Fruit fly (Drosophila melanogaster): ENCODE results near the gene Fkbp59.

Gene Fkbp59

DNA sequence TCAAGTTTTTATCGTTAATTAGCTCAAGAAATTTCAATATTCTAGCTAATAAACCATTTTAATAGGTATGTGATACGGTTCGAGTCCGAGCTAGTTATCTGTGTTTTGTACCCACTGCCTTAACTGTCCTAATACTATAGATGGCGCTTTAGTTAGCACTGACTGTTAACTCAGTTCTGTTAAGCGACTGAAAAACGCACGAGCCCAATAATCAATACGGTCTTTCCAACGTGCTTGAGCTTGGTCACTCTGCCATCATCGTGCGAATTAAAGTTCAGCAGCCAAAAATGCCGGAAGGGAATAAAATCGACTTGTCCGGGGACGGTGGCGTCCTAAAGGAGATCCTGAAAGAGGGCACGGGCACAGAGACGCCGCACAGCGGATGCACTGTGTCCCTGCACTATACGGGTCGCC lies at the start of gene Fkbp59:
Gene Fkbp59 (plus strand): TSS at position 150 of the 414 bp plus-strand sequence.
- no peak for TF ChIP-seq gl (tag; optimal IDR thresholded peaks at IDR 0.05)
- TF ChIP-seq CG8159 (tag; optimal IDR thresholded peaks at IDR 0.05): no peak
- TF ChIP-seq CG4496 (GFP tag; IDR thresholded peaks at IDR 0.05): peak; percentile 41; the same call in 1 of the 3 replicates

dm6 chr2L:9850788-9851187 lies 37.0 kb upstream of the Fkbp59 start:
- TF ChIP-seq CG13204 (GFP tag; optimal IDR thresholded peaks at IDR 0.05) (no peak), CG15710 (tag; optimal IDR thresholded peaks at IDR 0.05) (no peak), D1 (tag; optimal IDR thresholded peaks at IDR 0.05) (no peak), CG32121 (GFP tag; IDR thresholded peaks at IDR 0.05) (no peak), CG8159 (tag; optimal IDR thresholded peaks at IDR 0.05) (no peak), CG12605 (GFP tag; IDR thresholded peaks at IDR 0.05) (no peak), Pif1A (GFP tag; optimal IDR thresholded peaks at IDR 0.05) (no peak), CG8301 (tag; optimal IDR thresholded peaks at IDR 0.05) (no peak), EcR (GFP tag; optimal IDR thresholded peaks at IDR 0.05) (no peak), Pif1B (GFP tag; optimal IDR thresholded peaks at IDR 0.05) (no peak), Snoo (tag; optimal IDR thresholded peaks at IDR 0.05) (no peak), CG17806 (tag; optimal IDR thresholded peaks at IDR 0.05) (no peak), CG4496 (GFP tag; IDR thresholded peaks at IDR 0.05) (no peak), Ets98B (GFP tag; IDR thresholded peaks at IDR 0.05) (no peak), gl (tag; optimal IDR thresholded peaks at IDR 0.05) (no peak), fd96Ca (GFP tag; IDR thresholded peaks at IDR 0.05) (no peak), CG10348 (GFP tag; IDR thresholded peaks at IDR 0.05) (no peak), rn (GFP tag; IDR thresholded peaks at IDR 0.05) (no peak), CG9948 (tag; optimal IDR thresholded peaks at IDR 0.05) (no peak)

DNA sequence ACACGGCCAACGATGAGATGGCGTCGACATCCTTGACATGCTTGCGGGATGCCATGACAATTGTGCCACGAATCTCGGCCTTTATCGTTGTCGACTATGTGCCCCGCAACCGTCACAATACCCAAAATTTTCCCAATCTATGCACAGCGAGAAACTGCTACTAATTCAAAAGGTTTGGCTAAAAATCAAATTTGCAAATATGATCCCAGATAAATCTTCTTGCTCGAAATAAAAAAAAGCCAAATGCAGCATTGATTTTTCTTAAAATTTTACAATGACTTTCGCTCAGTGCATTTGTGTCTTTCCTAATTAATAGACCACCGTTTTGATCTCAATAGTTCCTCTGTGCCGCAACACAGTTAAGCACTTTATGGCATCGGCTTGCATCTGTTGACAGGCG lies 24.8 kb upstream of the Fkbp59 start:
- TF ChIP-seq CG8159 (tag; optimal IDR thresholded peaks at IDR 0.05) (peak; percentile 7), CG4496 (GFP tag; IDR thresholded peaks at IDR 0.05) (peak; percentile 28; the same call in 1 of the 3 replicates), CG32121 (GFP tag; IDR thresholded peaks at IDR 0.05) (no peak)

- TF ChIP-seq CG32121 (GFP tag; IDR thresholded peaks at IDR 0.05) (no peak), CG8159 (tag; optimal IDR thresholded peaks at IDR 0.05) (no peak), CG17806 (tag; optimal IDR thresholded peaks at IDR 0.05) (no peak), CG4496 (GFP tag; IDR thresholded peaks at IDR 0.05) (no peak), CG10348 (GFP tag; IDR thresholded peaks at IDR 0.05) (no peak), Snoo (tag; optimal IDR thresholded peaks at IDR 0.05) (no peak), CG8301 (tag; optimal IDR thresholded peaks at IDR 0.05) (no peak), fd96Ca (GFP tag; IDR thresholded peaks at IDR 0.05) (no peak), CG14655 (GFP tag; optimal IDR thresholded peaks at IDR 0.05) (no peak), rn (GFP tag; IDR thresholded peaks at IDR 0.05) (no peak), Pif1A (GFP tag; optimal IDR thresholded peaks at IDR 0.05) (no peak), gl (tag; optimal IDR thresholded peaks at IDR 0.05) (no peak), CG34367 (tag; optimal IDR thresholded peaks at IDR 0.05) (no peak), CG13204 (GFP tag; optimal IDR thresholded peaks at IDR 0.05) (no peak), Pif1B (GFP tag; optimal IDR thresholded peaks at IDR 0.05) (no peak), EcR (GFP tag; optimal IDR thresholded peaks at IDR 0.05) (no peak), CG9948 (tag; optimal IDR thresholded peaks at IDR 0.05) (no peak)
These were observed 24.3 kb upstream of the Fkbp59 start for dm6 chr2L:9863479-9863878.

DNA sequence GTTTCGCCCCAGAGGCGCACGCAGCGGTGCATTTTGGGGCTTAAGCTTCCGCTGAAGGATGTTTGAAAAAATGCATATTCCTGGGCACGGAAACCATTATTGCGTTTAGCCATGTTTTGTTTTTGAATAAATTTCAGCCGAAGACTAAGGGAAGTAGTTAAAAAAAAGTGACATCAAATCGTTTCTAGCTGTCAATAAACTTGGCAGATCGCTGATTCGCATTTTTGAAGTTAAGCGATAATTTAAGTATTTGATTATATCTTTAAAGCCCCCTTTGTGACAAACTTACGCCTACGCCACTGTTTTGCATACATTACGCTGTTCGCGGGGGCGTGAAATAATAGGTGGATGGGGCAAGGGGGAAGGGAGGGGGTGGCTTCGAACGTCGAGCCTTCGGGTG lies 23.5 kb upstream of the Fkbp59 start:
- TF ChIP-seq CG17806 (tag; optimal IDR thresholded peaks at IDR 0.05): no peak
- no peak for TF ChIP-seq D1 (tag; optimal IDR thresholded peaks at IDR 0.05)
- no peak for TF ChIP-seq Ets98B (GFP tag; IDR thresholded peaks at IDR 0.05)
- TF ChIP-seq CG10348 (GFP tag; IDR thresholded peaks at IDR 0.05): no peak
- no peak for TF ChIP-seq CG8301 (tag; optimal IDR thresholded peaks at IDR 0.05)
- peak; percentile 65 for TF ChIP-seq CG8159 (tag; optimal IDR thresholded peaks at IDR 0.05)
- TF ChIP-seq CG32121 (GFP tag; IDR thresholded peaks at IDR 0.05): no peak
- TF ChIP-seq Pif1A (GFP tag; optimal IDR thresholded peaks at IDR 0.05): peak; percentile 32
- TF ChIP-seq gl (tag; optimal IDR thresholded peaks at IDR 0.05): no peak
- peak; percentile 29 for TF ChIP-seq CG34367 (tag; optimal IDR thresholded peaks at IDR 0.05)
- TF ChIP-seq CG13204 (GFP tag; optimal IDR thresholded peaks at IDR 0.05): no peak
- TF ChIP-seq CG15710 (tag; optimal IDR thresholded peaks at IDR 0.05): peak; percentile 48
- no peak for TF ChIP-seq CG4496 (GFP tag; IDR thresholded peaks at IDR 0.05)
- peak; percentile 50 for TF ChIP-seq CG9948 (tag; optimal IDR thresholded peaks at IDR 0.05)
- TF ChIP-seq CG14655 (GFP tag; optimal IDR thresholded peaks at IDR 0.05): peak; percentile 25
- no peak for TF ChIP-seq CG12605 (GFP tag; IDR thresholded peaks at IDR 0.05)
- no peak for TF ChIP-seq Snoo (tag; optimal IDR thresholded peaks at IDR 0.05)
- TF ChIP-seq EcR (GFP tag; optimal IDR thresholded peaks at IDR 0.05): no peak

dm6 chr2L:9882393-9882971 lies 5.3 kb upstream of the Fkbp59 start:
- TF ChIP-seq rn (GFP tag; IDR thresholded peaks at IDR 0.05): no peak
- no peak for TF ChIP-seq CG34367 (tag; optimal IDR thresholded peaks at IDR 0.05)
- no peak for TF ChIP-seq CG12605 (GFP tag; IDR thresholded peaks at IDR 0.05)
- TF ChIP-seq gl (tag; optimal IDR thresholded peaks at IDR 0.05): no peak

DNA sequence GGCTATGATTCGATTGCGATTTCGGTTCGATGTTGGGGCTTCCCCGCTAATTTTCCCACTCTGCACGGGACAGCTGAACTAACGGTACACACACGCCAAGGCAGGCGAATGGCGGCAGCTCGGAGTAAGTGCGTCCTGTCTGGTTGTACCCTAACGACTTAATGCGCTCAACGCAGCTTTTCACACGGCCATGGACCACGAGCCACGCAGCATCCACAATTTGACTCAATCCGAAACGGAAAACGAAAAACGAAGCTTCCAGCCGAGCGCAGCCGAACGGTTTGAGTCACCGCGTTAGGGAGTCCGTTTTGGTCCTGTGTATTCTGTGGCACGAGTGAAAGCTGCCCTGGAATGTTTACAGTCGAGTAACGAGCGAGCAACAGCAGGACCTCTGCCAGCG lies 1.7 kb upstream of the Fkbp59 start, which contains the start of gene nAChRalpha6:
Gene nAChRalpha6 (minus strand): TSS at position 165 of the 400 bp plus-strand sequence.
- TF ChIP-seq EcR (GFP tag; optimal IDR thresholded peaks at IDR 0.05): no peak
- no peak for TF ChIP-seq CG32121 (GFP tag; IDR thresholded peaks at IDR 0.05)
- TF ChIP-seq CG17806 (tag; optimal IDR thresholded peaks at IDR 0.05): no peak
- TF ChIP-seq D1 (tag; optimal IDR thresholded peaks at IDR 0.05): no peak
- no peak for TF ChIP-seq CG15710 (tag; optimal IDR thresholded peaks at IDR 0.05)

Measured in whole organism, pupa.